Fruit fly (Drosophila melanogaster): ENCODE measurements around the gene Taf13.

Taf13 gene

DNA sequence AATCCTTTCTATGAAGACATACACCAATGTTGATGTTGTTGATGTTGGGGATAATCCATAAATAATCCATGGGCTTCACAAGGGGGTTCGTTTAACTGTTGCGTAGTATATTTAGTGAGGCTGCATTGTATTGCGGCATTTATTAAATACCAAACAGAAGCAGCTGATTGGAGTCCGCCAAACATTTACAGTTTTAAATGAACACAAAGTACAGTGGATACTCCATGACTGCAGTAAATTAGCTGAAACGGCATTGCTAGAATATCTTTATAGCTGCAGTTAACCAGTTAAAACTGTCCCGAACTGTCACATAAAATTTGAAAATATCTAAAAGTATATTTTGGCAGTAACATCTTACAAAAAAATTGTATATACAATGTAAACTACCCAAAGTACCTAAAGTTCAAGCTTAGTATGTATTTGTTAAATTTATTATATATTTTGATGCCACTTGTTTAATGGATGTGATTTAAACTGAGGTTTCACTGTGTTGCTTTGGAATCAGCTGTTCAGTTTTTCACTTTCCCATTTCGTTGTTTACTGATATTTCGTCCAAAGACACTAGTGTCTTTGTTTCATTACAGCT is 2.5 kb downstream of the Taf13 start, which contains the start of the genes CG10747 and Pyroxd1 (continued):
- TF ChIP-seq Gug (GFP tag; IDR thresholded peaks at IDR 0.05), result peak; percentile 98
- peak; percentile 98 for TF ChIP-seq CG11902 (GFP tag; optimal IDR thresholded peaks at IDR 0.05)
- peak; percentile 98 for TF ChIP-seq dac (GFP tag; optimal IDR thresholded peaks at IDR 0.05)
- TF ChIP-seq spab (GFP tag; optimal IDR thresholded peaks at IDR 0.05), result peak; percentile 97
- peak; percentile 97 for TF ChIP-seq CG6854 (GFP tag; optimal IDR thresholded peaks at IDR 0.05)
- peak; percentile 98 for TF ChIP-seq CG8319 (GFP tag; optimal IDR thresholded peaks at IDR 0.05)
- TF ChIP-seq CG3919 (GFP tag; optimal IDR thresholded peaks at IDR 0.05), result peak; percentile 99
- peak; percentile 99 for TF ChIP-seq CG10669 (GFP tag; optimal IDR thresholded peaks at IDR 0.05)
- TF ChIP-seq ss (GFP tag; optimal IDR thresholded peaks at IDR 0.05), result peak; percentile 96 to 98
- TF ChIP-seq topi (GFP tag; optimal IDR thresholded peaks at IDR 0.05), result peak; percentile 99
- TF ChIP-seq CG7368 (GFP tag; optimal IDR thresholded peaks at IDR 0.05), result peak; percentile 98
- peak; percentile 99 for TF ChIP-seq svp (GFP tag)
- TF ChIP-seq dsx (GFP tag; optimal IDR thresholded peaks at IDR 0.05; ENCODE audit: poor library complexity, severe bottlenecking), result peak; percentile 97
- TF ChIP-seq Eip78C (GFP tag), result peak; percentile 100
- TF ChIP-seq CG3032 (tag; optimal IDR thresholded peaks at IDR 0.05), result peak; percentile 98
- TF ChIP-seq CG31627 (GFP tag; optimal IDR thresholded peaks at IDR 0.05), result peak; percentile 99

DNA sequence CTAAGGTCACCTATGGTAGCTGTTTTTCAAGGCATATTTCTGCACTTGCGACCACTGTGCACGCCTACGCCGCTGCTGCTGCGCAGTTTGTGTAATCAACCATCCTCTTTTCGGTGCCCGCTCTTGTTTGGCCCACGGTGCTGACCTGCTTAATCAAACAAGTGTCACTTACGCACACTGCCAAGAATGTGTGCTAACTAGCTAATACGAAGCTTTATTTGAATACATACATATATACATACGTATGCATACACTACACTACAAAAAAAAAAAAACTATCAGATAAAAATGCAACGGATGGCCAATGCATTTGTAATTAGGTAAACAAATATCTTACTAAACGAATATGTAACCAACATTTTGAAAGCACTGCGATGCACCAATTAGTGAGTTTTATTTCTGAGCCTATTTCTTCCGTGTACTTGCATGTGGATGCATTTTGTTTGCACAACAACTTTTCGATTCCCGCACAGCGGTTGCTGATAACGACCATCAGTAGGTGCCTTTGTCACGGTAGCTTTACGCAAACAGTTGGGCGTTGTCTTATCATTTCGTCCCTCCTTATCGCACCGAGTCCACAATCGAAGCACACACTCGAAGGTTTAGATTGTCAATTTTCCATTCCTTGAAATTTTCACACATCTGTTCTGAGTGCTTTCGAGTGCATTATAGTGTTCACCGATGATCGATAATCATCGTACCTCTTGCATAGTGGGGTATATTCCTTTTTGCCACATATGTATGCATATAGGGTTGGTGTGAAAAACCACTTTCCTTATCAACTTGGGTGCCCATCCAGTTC is 7.2 kb downstream of the Taf13 start:
- TF ChIP-seq svp (GFP tag), result peak; percentile 98
- TF ChIP-seq CG3919 (GFP tag; optimal IDR thresholded peaks at IDR 0.05), result peak; percentile 92
- TF ChIP-seq dac (GFP tag; optimal IDR thresholded peaks at IDR 0.05), result peak; percentile 85
- TF ChIP-seq dsx (GFP tag; optimal IDR thresholded peaks at IDR 0.05; ENCODE audit: poor library complexity, severe bottlenecking), result peak; percentile 55
- peak; percentile 91 for TF ChIP-seq CG8632 (GFP tag; optimal IDR thresholded peaks at IDR 0.05)
- peak; percentile 95 for TF ChIP-seq CG8119 (GFP tag; IDR thresholded peaks at IDR 0.05)
- TF ChIP-seq CG9139 (GFP tag; optimal IDR thresholded peaks at IDR 0.05), result peak; percentile 53
- TF ChIP-seq CG34406 (GFP tag; optimal IDR thresholded peaks at IDR 0.05), result peak; percentile 93
- TF ChIP-seq eg (GFP tag; IDR thresholded peaks at IDR 0.05), result peak; percentile 98
- TF ChIP-seq spab (GFP tag; optimal IDR thresholded peaks at IDR 0.05), result peak; percentile 81
- peak; percentile 98 for TF ChIP-seq Eip78C (GFP tag)
- peak; percentile 76 for TF ChIP-seq CG1621 (tag; optimal IDR thresholded peaks at IDR 0.05)
- peak; percentile 63 to 83 for TF ChIP-seq salr (GFP tag; optimal IDR thresholded peaks at IDR 0.05)
- peak; percentile 88 for TF ChIP-seq achi (GFP tag; optimal IDR thresholded peaks at IDR 0.05)
- peak; percentile 92 for TF ChIP-seq acj6 (GFP tag; optimal IDR thresholded peaks at IDR 0.05)
- peak; percentile 88 for TF ChIP-seq cyc (GFP tag; optimal IDR thresholded peaks at IDR 0.05)
- TF ChIP-seq Gug (GFP tag; IDR thresholded peaks at IDR 0.05), result peak; percentile 96
- peak; percentile 91 for TF ChIP-seq CG6276 (GFP tag; optimal IDR thresholded peaks at IDR 0.05)
- peak; percentile 91 for TF ChIP-seq CG31627 (GFP tag; optimal IDR thresholded peaks at IDR 0.05)
- peak; percentile 66 for TF ChIP-seq CG6854 (GFP tag; optimal IDR thresholded peaks at IDR 0.05)
- TF ChIP-seq CG11294 (GFP tag; IDR thresholded peaks at IDR 0.05), result peak; percentile 96
- peak; percentile 97 for TF ChIP-seq CG15336 (GFP tag; IDR thresholded peaks at IDR 0.05)
- TF ChIP-seq CG10669 (GFP tag; optimal IDR thresholded peaks at IDR 0.05), result peak; percentile 86
- peak; percentile 74 for TF ChIP-seq CG6808 (GFP tag; optimal IDR thresholded peaks at IDR 0.05)
- TF ChIP-seq Hr38 (GFP tag; optimal IDR thresholded peaks at IDR 0.05), result no peak
- peak; percentile 93 for TF ChIP-seq Lpt (GFP tag; optimal IDR thresholded peaks at IDR 0.05)
- peak; percentile 72 for TF ChIP-seq fd59A (GFP tag; optimal IDR thresholded peaks at IDR 0.05)
- peak; percentile 68 for TF ChIP-seq Blimp-1 (GFP tag; optimal IDR thresholded peaks at IDR 0.05)
- peak; percentile 81 for TF ChIP-seq Ets96B (tag; optimal IDR thresholded peaks at IDR 0.05)
- peak; percentile 93 for TF ChIP-seq net (GFP tag; optimal IDR thresholded peaks at IDR 0.05)
- peak; percentile 90 for TF ChIP-seq CG8319 (GFP tag; optimal IDR thresholded peaks at IDR 0.05)
- peak; percentile 93 for TF ChIP-seq Sox102F (GFP tag; optimal IDR thresholded peaks at IDR 0.05)
- peak; percentile 84 for TF ChIP-seq CG11902 (GFP tag; optimal IDR thresholded peaks at IDR 0.05)
- TF ChIP-seq vri (GFP tag; optimal IDR thresholded peaks at IDR 0.05), result peak; percentile 96
- TF ChIP-seq Ets21C (GFP tag; optimal IDR thresholded peaks at IDR 0.05), result peak; percentile 84
- TF ChIP-seq Sox15 (GFP tag; optimal IDR thresholded peaks at IDR 0.05), result peak; percentile 85
- TF ChIP-seq esn (GFP tag; optimal IDR thresholded peaks at IDR 0.05), result peak; percentile 95
- peak; percentile 92 for TF ChIP-seq CG10631 (GFP tag; optimal IDR thresholded peaks at IDR 0.05)
- TF ChIP-seq CG32006 (GFP tag; optimal IDR thresholded peaks at IDR 0.05), result peak; percentile 90
- peak; percentile 90 for TF ChIP-seq lz (GFP tag; optimal IDR thresholded peaks at IDR 0.05)
- peak; percentile 91 for TF ChIP-seq topi (GFP tag; optimal IDR thresholded peaks at IDR 0.05)
